Fruit fly (Drosophila melanogaster) whole organism, wandering third instar larva: ENCODE results near the gene Pss.

ENCODE experiments used
- CrebA ChIP-seq: fragments of 200-800 bp; sonication (Bioruptor generic); optimal IDR thresholded peaks from 2 replicates; lab custom pipeline; 2016; ENCODE audit warnings: missing biosample characterization, mild to moderate bottlenecking, missing genetic modification characterization, borderline replicate concordance
- Dfd ChIP-seq: fragments of >200 bp; optimal IDR thresholded peaks from 2 replicates; lab custom pipeline; 2017; ENCODE audit warnings: missing biosample characterization, missing genetic modification characterization
- Hnf4 ChIP-seq: fragments of 200-800 bp; sonication (Bioruptor generic); optimal IDR thresholded peaks from 2 replicates; lab custom pipeline; 2016; ENCODE audit warnings: missing biosample characterization, mild to moderate bottlenecking, missing genetic modification characterization
- Vsx2 ChIP-seq: fragments of 200-300, 225-300 bp; sonication (Bioruptor generic); optimal IDR thresholded peaks from 2 replicates; lab custom pipeline; 2018; ENCODE audit warnings: missing biosample characterization, missing genetic modification characterization; ENCODE audit not compliant: partially characterized antibody
- br ChIP-seq: fragments of 200-800 bp; sonication (Bioruptor generic); optimal IDR thresholded peaks from 2 replicates; lab custom pipeline; 2016; ENCODE audit warnings: missing biosample characterization, missing genetic modification characterization
- dl ChIP-seq, 2 experiments: fragments of 175-275, 200-275 bp in 1 of 2; fragments of 200-275 bp in 1 of 2; sonication (Bioruptor generic); optimal IDR thresholded peaks; lab custom pipeline; 2018; ENCODE audit warnings: mild to moderate bottlenecking in 2 of 2, missing biosample characterization in 2 of 2, missing genetic modification characterization in 2 of 2, moderate library complexity in 2 of 2; ENCODE audit not compliant: partially characterized antibody in 2 of 2, insufficient read depth in 1 of 2
- ey ChIP-seq: fragments of 200-800 bp; sonication (Bioruptor generic); optimal IDR thresholded peaks from 2 replicates; lab custom pipeline; 2016; ENCODE audit warnings: missing biosample characterization, missing genetic modification characterization
- h ChIP-seq: fragments of 200-800 bp; sonication (Bioruptor generic); optimal IDR thresholded peaks from 3 replicates; lab custom pipeline; 2016; ENCODE audit warnings: missing biosample characterization, mild to moderate bottlenecking, missing genetic modification characterization
- jim ChIP-seq: fragments of 175-275, 200-325 bp; sonication (Bioruptor generic); optimal IDR thresholded peaks from 2 replicates; lab custom pipeline; 2016; ENCODE audit warnings: missing biosample characterization, mild to moderate bottlenecking, missing genetic modification characterization
- lola ChIP-seq: fragments of >200 bp; optimal IDR thresholded peaks from 2 replicates; lab custom pipeline; 2017; ENCODE audit warnings: missing biosample characterization, missing genetic modification characterization
- rgr ChIP-seq: fragments of 200-800 bp; sonication (Bioruptor generic); optimal IDR thresholded peaks from 3 replicates; lab custom pipeline; 2016; ENCODE audit warnings: missing biosample characterization, mild to moderate bottlenecking, missing genetic modification characterization
- usp ChIP-seq: fragments of >200 bp; optimal IDR thresholded peaks from 2 replicates; lab custom pipeline; 2017; ENCODE audit warnings: missing biosample characterization, missing genetic modification characterization

dm6 chr3L:20565561-20566128, 39.7 kb upstream of the Pss start:
- TF ChIP-seq usp (GFP tag; lab: Kevin White, UChicago) (no peak), CrebA (GFP tag; lab: Kevin White, UChicago) (no peak), br (no peak), h (GFP tag; lab: Kevin White, UChicago) (no peak), lola (GFP tag; lab: Kevin White, UChicago) (no peak), ey (GFP tag; lab: Kevin White, UChicago) (no peak), Dfd (no peak), Hnf4 (GFP tag; lab: Kevin White, UChicago) (no peak), rgr (GFP tag; lab: Kevin White, UChicago) (no peak), jim (GFP tag; lab: Kevin White, UChicago) (no peak), dl (GFP tag; optimal IDR thresholded peaks at IDR 0.05; lab: Kevin White, UChicago; ENCODE audit: insufficient read depth in 1 of 2, partially characterized antibody in 2 of 2) (no peak), Vsx2 (GFP tag; lab: Kevin White, UChicago) (no peak)
